Worm (Caenorhabditis elegans): Measurements from ENCODE around the gene T24H10.1.
A peak's percentile ranks its signal among the peaks of the same experiment; 100 is the strongest.

T24H10.1 gene

DNA sequence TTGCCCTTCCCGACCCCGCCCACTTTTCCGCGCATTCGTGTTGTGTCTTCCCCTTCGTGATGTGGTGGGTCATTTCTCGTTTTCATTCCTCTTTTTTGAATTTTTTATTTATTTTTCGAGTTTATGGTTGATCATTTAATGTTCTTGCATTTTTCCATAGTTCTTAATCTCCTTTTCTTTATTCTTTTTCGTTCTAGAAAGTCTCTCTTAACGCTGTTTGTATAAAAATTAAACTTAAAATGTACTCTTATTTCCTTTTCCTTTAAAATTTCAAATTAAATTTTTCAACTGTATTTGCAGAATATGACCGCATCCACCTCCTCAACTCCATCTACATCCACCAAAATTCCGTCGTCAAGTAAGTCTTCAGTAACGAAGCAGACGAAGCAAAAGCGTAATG, 12.9 kb upstream of the T24H10.1 start, which contains the start of gene hlh-3 (continued):
- no peak for TF ChIP-seq tlf-1 (GFP tag; optimal IDR thresholded peaks at IDR 0.05)
- no peak for TF ChIP-seq hlh-26 (GFP tag; conservative IDR thresholded peaks at IDR 0.05)
- TF ChIP-seq zim-3 (tag; optimal IDR thresholded peaks at IDR 0.05): no peak
- TF ChIP-seq F23B12.7 (tag; optimal IDR thresholded peaks at IDR 0.05; ENCODE audit: insufficient read depth): no peak
- TF ChIP-seq xnd-1 (tag; optimal IDR thresholded peaks at IDR 0.05): no peak
- TF ChIP-seq nhr-90 (tag; optimal IDR thresholded peaks at IDR 0.05): no peak
- no peak for TF ChIP-seq fkh-3 (tag; optimal IDR thresholded peaks at IDR 0.05)
- no peak for TF ChIP-seq F57C9.4 (tag; optimal IDR thresholded peaks at IDR 0.05)

DNA sequence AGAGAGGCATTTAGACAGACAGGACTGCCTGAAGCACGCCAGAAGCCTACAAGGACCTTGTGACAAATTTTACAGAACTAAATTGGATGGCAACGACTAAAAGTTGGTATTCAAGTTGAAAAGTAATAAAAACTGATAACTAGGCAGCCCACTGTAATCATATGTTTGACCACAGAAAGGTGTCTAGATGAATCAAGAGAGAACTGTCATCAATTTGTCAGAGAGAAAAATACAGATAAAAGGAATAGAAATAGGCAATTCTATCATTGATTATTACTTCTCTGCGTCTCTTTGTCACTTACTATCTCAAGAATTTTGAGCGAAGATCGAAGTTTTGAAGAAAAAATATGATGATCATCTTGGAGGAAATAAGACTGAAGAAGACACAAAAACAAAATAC, 6.3 kb upstream of the T24H10.1 start:
- TF ChIP-seq sdz-38 (tag; optimal IDR thresholded peaks at IDR 0.05): no peak
- TF ChIP-seq nhr-80 (tag; optimal IDR thresholded peaks at IDR 0.05): peak; percentile 80

DNA sequence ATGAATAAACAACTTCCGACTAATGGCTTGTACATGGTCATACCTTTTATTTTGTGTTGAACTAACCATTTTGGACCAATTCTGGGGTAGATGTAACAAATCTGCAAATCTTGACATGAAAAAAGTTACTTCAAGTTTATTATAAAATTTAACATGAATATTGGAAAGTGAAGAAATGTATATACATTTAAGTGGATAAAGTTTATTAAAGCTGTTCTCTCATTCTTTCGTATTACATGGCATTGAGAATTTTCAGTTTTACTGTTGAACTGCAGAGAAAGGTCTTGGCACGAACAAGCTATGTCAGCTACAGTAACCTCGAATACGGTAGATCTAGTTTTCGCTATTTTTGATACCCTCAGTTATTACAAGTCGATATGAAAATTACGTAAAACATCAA, 5.6 kb upstream of the T24H10.1 start, which contains the start of gene C07H4.1:
C07H4.1 (minus strand) TSS at position 101 of the 400 bp plus-strand sequence.
- TF ChIP-seq ceh-27 (GFP tag; optimal IDR thresholded peaks at IDR 0.05): no peak
- no peak for TF ChIP-seq nhr-90 (tag; optimal IDR thresholded peaks at IDR 0.05)
- no peak for TF ChIP-seq aptf-2 (GFP tag; conservative IDR thresholded peaks at IDR 0.05)
- no peak for TF ChIP-seq let-607 (tag; optimal IDR thresholded peaks at IDR 0.05)
- no peak for TF ChIP-seq egl-18 (GFP tag; IDR thresholded peaks at IDR 0.05)
- TF ChIP-seq akir-1 (GFP tag; optimal IDR thresholded peaks at IDR 0.05): no peak
- no peak for TF ChIP-seq let-526 (GFP tag; IDR thresholded peaks at IDR 0.05)
- no peak for TF ChIP-seq tbp1 (GFP tag; optimal IDR thresholded peaks at IDR 0.05)
- TF ChIP-seq Y53G8AR.9 (GFP tag; conservative IDR thresholded peaks at IDR 0.05): no peak
- no peak for TF ChIP-seq F37B4.10 (GFP tag; IDR thresholded peaks at IDR 0.05)
- TF ChIP-seq madf-8 (GFP tag; conservative IDR thresholded peaks at IDR 0.05): no peak
- no peak for TF ChIP-seq snpc-4 (GFP tag; optimal IDR thresholded peaks at IDR 0.05)
- TF ChIP-seq snpc-4 (tag; optimal IDR thresholded peaks at IDR 0.05): no peak
- no peak for TF ChIP-seq ceh-58 (GFP tag; IDR thresholded peaks at IDR 0.05)
- no peak for TF ChIP-seq gei-17 (GFP tag; optimal IDR thresholded peaks at IDR 0.05)
- TF ChIP-seq mel-28 (tag; optimal IDR thresholded peaks at IDR 0.05; ENCODE audit: borderline replicate concordance): no peak
- no peak for TF ChIP-seq him-1 (tag; optimal IDR thresholded peaks at IDR 0.05)
- no peak for TF ChIP-seq Y56A3A.18 (GFP tag; IDR thresholded peaks at IDR 0.05)

DNA sequence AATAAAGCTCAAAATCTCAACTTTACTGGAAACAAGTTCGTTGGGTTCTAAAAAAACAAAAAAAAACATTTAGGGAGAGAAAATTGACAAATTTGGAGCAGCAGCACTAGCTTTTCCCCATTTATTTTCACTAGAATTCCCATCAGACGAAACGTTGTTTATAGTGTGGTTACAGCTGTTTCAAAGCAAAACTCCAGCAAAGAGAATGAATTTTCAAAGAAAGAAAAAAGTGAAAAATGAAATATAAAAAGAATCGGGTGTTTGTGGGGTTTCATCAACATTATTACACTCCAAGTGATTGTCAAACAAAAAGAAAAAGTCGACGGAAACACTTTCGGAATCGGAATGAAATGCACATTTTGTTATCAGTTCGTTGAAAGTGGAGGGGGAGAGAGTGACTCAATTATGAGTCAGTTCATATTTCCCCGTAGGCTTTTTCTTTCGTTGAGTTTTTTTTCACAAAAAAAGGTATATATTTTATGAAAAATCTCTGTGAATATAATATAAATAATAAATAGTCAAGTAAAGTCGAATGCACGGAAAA, 4.9 kb upstream of the T24H10.1 start:
- TF ChIP-seq nhr-80 (tag; optimal IDR thresholded peaks at IDR 0.05) (peak; percentile 80), unc-130 (GFP tag; optimal IDR thresholded peaks at IDR 0.05) (no peak), ztf-18 (tag; optimal IDR thresholded peaks at IDR 0.05) (peak; percentile 0)

DNA sequence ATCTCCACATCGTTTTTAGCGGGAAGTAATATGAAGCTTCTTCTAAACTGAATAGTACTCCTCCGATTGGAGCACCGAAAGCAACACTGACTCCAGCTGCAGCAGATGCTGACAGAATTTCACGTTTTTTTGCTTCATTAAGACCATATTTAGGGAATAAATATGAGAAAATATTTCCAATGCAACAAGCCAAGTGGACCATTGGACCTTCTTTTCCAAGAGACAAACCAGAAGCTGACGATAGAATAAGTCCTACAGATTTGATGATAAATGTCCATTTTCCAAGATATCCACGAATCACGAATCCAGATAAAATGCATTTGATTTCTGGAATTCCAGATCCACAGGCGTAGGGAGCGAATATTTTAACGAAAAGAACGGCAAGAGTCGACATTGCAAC, 1.9 kb upstream of the T24H10.1 start:
- TF ChIP-seq nhr-27 (tag; optimal IDR thresholded peaks at IDR 0.05): no peak
- TF ChIP-seq ceh-40 (GFP tag; IDR thresholded peaks at IDR 0.05): no peak
- no peak for TF ChIP-seq ets-4 (GFP tag; optimal IDR thresholded peaks at IDR 0.05)
- no peak for TF ChIP-seq ceh-79 (tag; optimal IDR thresholded peaks at IDR 0.05)
- no peak for TF ChIP-seq efl-1 (GFP tag; optimal IDR thresholded peaks at IDR 0.05)
- no peak for TF ChIP-seq egl-18 (GFP tag; IDR thresholded peaks at IDR 0.05)
- TF ChIP-seq F37B4.10 (GFP tag; IDR thresholded peaks at IDR 0.05): no peak
- TF ChIP-seq F33H1.4 (GFP tag; IDR thresholded peaks at IDR 0.05): no peak
- TF ChIP-seq ekl-4 (GFP tag; IDR thresholded peaks at IDR 0.05): no peak
- TF ChIP-seq nfya-1 (tag; optimal IDR thresholded peaks at IDR 0.05; ENCODE audit: borderline replicate concordance, insufficient read depth): no peak
- TF ChIP-seq pha-4 (tag; optimal IDR thresholded peaks at IDR 0.05): no peak

Data from whole organism, young adult.